Fruit fly (Drosophila melanogaster) whole organism, prepupa: Measurements from ENCODE around the gene mRpS35.

Experiments used
- Blimp-1 ChIP-seq: fragments of 200-800 bp; sonication (Bioruptor generic); optimal IDR thresholded peaks from 3 replicates; lab custom pipeline; 2017; ENCODE audit warnings: missing biosample characterization, missing genetic modification characterization, mild to moderate bottlenecking, moderate library complexity, missing genetic modification reagents
- CG10631 ChIP-seq: fragments of 200-800 bp; sonication (Bioruptor generic); optimal IDR thresholded peaks from 2 replicates; lab custom pipeline; 2016; ENCODE audit warnings: missing biosample characterization, missing genetic modification characterization
- CG8632 ChIP-seq: fragments of 200-800 bp; sonication (Bioruptor generic); optimal IDR thresholded peaks from 3 replicates; lab custom pipeline; 2016; ENCODE audit warnings: missing biosample characterization, missing genetic modification characterization
- OdsH ChIP-seq: fragments of 200-800 bp; sonication (Bioruptor generic); optimal IDR thresholded peaks from 3 replicates; lab custom pipeline; 2016; ENCODE audit warnings: missing biosample characterization, missing genetic modification characterization
- Sox15 ChIP-seq: fragments of 200-800 bp; sonication (Bioruptor generic); optimal IDR thresholded peaks from 3 replicates; lab custom pipeline; 2016; ENCODE audit warnings: missing biosample characterization, missing genetic modification characterization
- fd59A ChIP-seq: fragments of 200-800 bp; sonication (Bioruptor generic); optimal IDR thresholded peaks from 2 replicates; lab custom pipeline; 2017; ENCODE audit warnings: missing biosample characterization, mild to moderate bottlenecking, missing genetic modification characterization, missing genetic modification reagents
- fkh ChIP-seq: fragments of 200-800 bp; sonication (Bioruptor generic); optimal IDR thresholded peaks from 3 replicates; lab custom pipeline; 2017; ENCODE audit warnings: missing biosample characterization, mild to moderate bottlenecking, missing genetic modification characterization, moderate library complexity

- TF ChIP-seq Sox15 (GFP tag; lab: Kevin White, UChicago) = no peak
- TF ChIP-seq CG8632 (GFP tag; lab: Kevin White, UChicago) = peak; percentile 49
- TF ChIP-seq Blimp-1 = peak; percentile 23
- peak; percentile 64 for TF ChIP-seq fd59A (GFP tag; lab: Kevin White, UChicago)
- peak; percentile 70 for TF ChIP-seq fkh
- peak; percentile 64 for TF ChIP-seq OdsH (GFP tag; lab: Kevin White, UChicago)
- TF ChIP-seq CG10631 = peak; percentile 32
Measured at dm6 chr3L:2820930-2821505, 40.3 kb downstream of the mRpS35 start.
